Fruit fly (Drosophila melanogaster): ENCODE measurements around the gene ppk24.

- no peak for TF ChIP-seq CG11617 (GFP tag; optimal IDR thresholded peaks at IDR 0.05)
- TF ChIP-seq CG14711 (tag; optimal IDR thresholded peaks at IDR 0.05) = no peak
- TF ChIP-seq CG1620 (GFP tag; optimal IDR thresholded peaks at IDR 0.05) = no peak
- no peak for TF ChIP-seq ovo (GFP tag; optimal IDR thresholded peaks at IDR 0.05)
- TF ChIP-seq kay (GFP tag; ENCODE audit: borderline replicate concordance) = no peak
- no peak for TF ChIP-seq cnc (optimal IDR thresholded peaks at IDR 0.05)
- no peak for TF ChIP-seq tj (GFP tag; optimal IDR thresholded peaks at IDR 0.05)
- TF ChIP-seq Mnt (GFP tag; optimal IDR thresholded peaks at IDR 0.05) = no peak
- no peak for TF ChIP-seq CG12768 (GFP tag; optimal IDR thresholded peaks at IDR 0.05)
- TF ChIP-seq pad (GFP tag; optimal IDR thresholded peaks at IDR 0.05) = no peak
Measured at dm6 chr3R:31301527-31301926, 36.0 kb downstream of the ppk24 start.
